Worm (Caenorhabditis elegans) whole organism, L2 larva: Measurements from ENCODE around the gene K08E7.8.
A peak's percentile ranks its signal among the peaks of the same experiment; 100 is the strongest.

Experiments used
- C34F6.9 ChIP-seq: fragments of 150-350 bp; optimal IDR thresholded peaks from 2 replicates; lab custom pipeline; 2014; ENCODE audit warnings: missing biosample characterization, missing genetic modification characterization
- R02D3.7 ChIP-seq: fragments of 150-350 bp; optimal IDR thresholded peaks from 2 replicates; lab custom pipeline; 2014; ENCODE audit warnings: missing biosample characterization, missing genetic modification characterization
- ZK546.5 ChIP-seq: sonication (generic microtip); optimal IDR thresholded peaks from 2 replicates; lab custom pipeline; 2017; ENCODE audit warnings: missing biosample characterization, missing genetic modification characterization
- alr-1 ChIP-seq: fragments of 150-350 bp; optimal IDR thresholded peaks from 2 replicates; lab custom pipeline; 2014; ENCODE audit warnings: missing biosample characterization, missing genetic modification characterization
- aly-2 ChIP-seq: fragments of 150-350 bp; optimal IDR thresholded peaks from 2 replicates; lab custom pipeline; 2014; ENCODE audit warnings: missing biosample characterization, missing genetic modification characterization
- ama-1 ChIP-seq: fragments of 150-350 bp; optimal IDR thresholded peaks from 2 replicates; lab custom pipeline; 2018; ENCODE audit warnings: inconsistent platforms
- blmp-1 ChIP-seq: sonication (generic microtip); optimal IDR thresholded peaks from 2 replicates; lab custom pipeline; 2017; ENCODE audit warnings: missing genetic modification characterization, mild to moderate bottlenecking, missing compliant biosample characterization, antibody characterized with exemption, moderate library complexity; ENCODE audit not compliant: insufficient read depth
- ceh-16 ChIP-seq: fragments of 150-350 bp; optimal IDR thresholded peaks from 2 replicates; lab custom pipeline; 2014; ENCODE audit warnings: missing biosample characterization, missing genetic modification characterization
- crh-2 ChIP-seq: sonication (generic microtip); optimal IDR thresholded peaks from 2 replicates; lab custom pipeline; 2017; ENCODE audit warnings: missing biosample characterization, missing genetic modification characterization
- dmd-4 ChIP-seq: sonication (generic microtip); optimal IDR thresholded peaks from 2 replicates; lab custom pipeline; 2017; ENCODE audit warnings: missing biosample characterization, missing genetic modification characterization
- egl-27 ChIP-seq: sonication (generic microtip); optimal IDR thresholded peaks from 3 replicates; lab custom pipeline; 2017; ENCODE audit warnings: missing biosample characterization, missing genetic modification reagents, missing genetic modification characterization
- elt-3 ChIP-seq: sonication (generic microtip); optimal IDR thresholded peaks from 2 replicates; lab custom pipeline; 2017; ENCODE audit warnings: missing biosample characterization, missing genetic modification characterization
- fos-1 ChIP-seq: fragments of 150-350 bp; optimal IDR thresholded peaks from 2 replicates; lab custom pipeline; 2014; ENCODE audit warnings: missing biosample characterization, missing genetic modification characterization
- lin-11 ChIP-seq: fragments of 150-350 bp; sonication (generic microtip); optimal IDR thresholded peaks from 2 replicates; lab custom pipeline; 2014; ENCODE audit warnings: missing biosample characterization, missing genetic modification characterization, inconsistent platforms, mixed read lengths
- lin-39 ChIP-seq: fragments of 150-350 bp; optimal IDR thresholded peaks from 2 replicates; lab custom pipeline; 2014; ENCODE audit warnings: missing biosample characterization, missing genetic modification reagents, missing genetic modification characterization
- lsy-2 ChIP-seq, 2 experiments: fragments of 150-350 bp in 1 of 2; sonication (generic microtip) in 1 of 2; optimal IDR thresholded peaks; 2 replicates each; lab custom pipeline; 2014 to 2017; ENCODE audit warnings: missing biosample characterization in 2 of 2, missing genetic modification characterization in 2 of 2
- mab-5 ChIP-seq: fragments of 150-350 bp; optimal IDR thresholded peaks from 2 replicates; lab custom pipeline; 2014; ENCODE audit warnings: missing biosample characterization, missing genetic modification characterization
- mbf-1 ChIP-seq: sonication (generic microtip); optimal IDR thresholded peaks from 2 replicates; lab custom pipeline; 2017; ENCODE audit warnings: missing biosample characterization, missing genetic modification characterization
- mdl-1 ChIP-seq, 2 experiments: fragments of 150-350 bp in 1 of 2; sonication (generic microtip) in 1 of 2; optimal IDR thresholded peaks; 2 replicates each; lab custom pipeline; 2017; ENCODE audit warnings: missing biosample characterization in 2 of 2, missing genetic modification characterization in 2 of 2
- nhr-10 ChIP-seq: sonication (generic microtip); optimal IDR thresholded peaks from 2 replicates; lab custom pipeline; 2017; ENCODE audit warnings: missing biosample characterization, missing genetic modification characterization
- nhr-12 ChIP-seq: fragments of 150-350 bp; optimal IDR thresholded peaks from 2 replicates; lab custom pipeline; 2014; ENCODE audit warnings: missing biosample characterization, missing genetic modification characterization
- nhr-129 ChIP-seq: fragments of 150-350 bp; optimal IDR thresholded peaks from 2 replicates; lab custom pipeline; 2014; ENCODE audit warnings: missing biosample characterization, missing genetic modification characterization
- nhr-21 ChIP-seq: fragments of 150-350 bp; optimal IDR thresholded peaks from 2 replicates; lab custom pipeline; 2014; ENCODE audit warnings: missing biosample characterization, missing genetic modification characterization
- nhr-23 ChIP-seq: fragments of 150-350 bp; optimal IDR thresholded peaks from 2 replicates; lab custom pipeline; 2014; ENCODE audit warnings: missing biosample characterization, missing genetic modification reagents, missing genetic modification characterization
- nhr-25 ChIP-seq: fragments of 150-350 bp; sonication (generic microtip); optimal IDR thresholded peaks from 3 replicates; lab custom pipeline; 2014; ENCODE audit warnings: missing biosample characterization, missing genetic modification characterization
- nhr-6 ChIP-seq: fragments of 150-350 bp; optimal IDR thresholded peaks from 2 replicates; lab custom pipeline; 2014; ENCODE audit warnings: missing biosample characterization, missing genetic modification characterization
- sem-4 ChIP-seq: fragments of 150-350 bp; optimal IDR thresholded peaks from 2 replicates; lab custom pipeline; 2014; ENCODE audit warnings: missing biosample characterization, missing genetic modification reagents, missing genetic modification characterization
- sma-3 ChIP-seq: sonication (generic microtip); optimal IDR thresholded peaks from 2 replicates; lab custom pipeline; 2016; ENCODE audit warnings: missing genetic modification reagents, missing genetic modification characterization, missing compliant biosample characterization
- sma-9 ChIP-seq, 2 experiments: fragments of 150-350 bp in 1 of 2; sonication (generic microtip) in 1 of 2; optimal IDR thresholded peaks; 2 replicates each; lab custom pipeline; 2014 to 2016; ENCODE audit warnings: missing genetic modification characterization in 2 of 2, mild to moderate bottlenecking in 1 of 2, missing biosample characterization in 1 of 2, missing compliant biosample characterization in 1 of 2, missing genetic modification reagents in 1 of 2, moderate library complexity in 1 of 2
- snpc-4 ChIP-seq: fragments of 150-350 bp; optimal IDR thresholded peaks from 2 replicates; lab custom pipeline; 2014; ENCODE audit warnings: missing biosample characterization, missing genetic modification characterization
- unc-39 ChIP-seq: fragments of 150-350 bp; optimal IDR thresholded peaks from 2 replicates; lab custom pipeline; 2014; ENCODE audit warnings: missing biosample characterization, missing genetic modification characterization
- unc-55 ChIP-seq: fragments of 150-350 bp; sonication (generic microtip); optimal IDR thresholded peaks from 3 replicates; lab custom pipeline; 2014; ENCODE audit warnings: missing biosample characterization, missing genetic modification reagents, missing genetic modification characterization
- unc-62 ChIP-seq: fragments of 150-350 bp; optimal IDR thresholded peaks from 2 replicates; lab custom pipeline; 2014; ENCODE audit warnings: missing biosample characterization, missing genetic modification reagents, missing genetic modification characterization
- zag-1 ChIP-seq: fragments of 150-350 bp; optimal IDR thresholded peaks from 2 replicates; lab custom pipeline; 2014; ENCODE audit warnings: missing biosample characterization, missing genetic modification characterization
- ztf-11 ChIP-seq: sonication (generic microtip); optimal IDR thresholded peaks from 2 replicates; lab custom pipeline; 2017; ENCODE audit warnings: missing biosample characterization, missing genetic modification characterization
- ztf-4 ChIP-seq: fragments of 150-350 bp; optimal IDR thresholded peaks from 2 replicates; lab custom pipeline; 2014; ENCODE audit warnings: missing biosample characterization, missing genetic modification characterization

The K08E7.8 gene

ce11 chrIV:12551944-12552343 is 33.9 kb downstream of the K08E7.8 start:
- no peak for TF ChIP-seq sma-9 (GFP tag; optimal IDR thresholded peaks at IDR 0.05; lab: Kevin White, UChicago)
- no peak for TF ChIP-seq sma-9 (tag; optimal IDR thresholded peaks at IDR 0.05; lab: Kevin White, UChicago)
- TF ChIP-seq nhr-25 (tag; lab: Kevin White, UChicago), result no peak
- no peak for TF ChIP-seq elt-3 (tag; lab: Kevin White, UChicago)
- no peak for TF ChIP-seq zag-1 (tag; lab: Kevin White, UChicago)
- TF ChIP-seq sma-3 (GFP tag; lab: Kevin White, UChicago), result no peak
- TF ChIP-seq nhr-129 (tag; lab: Kevin White, UChicago), result no peak
- TF ChIP-seq ZK546.5 (tag; lab: Kevin White, UChicago), result no peak
- no peak for TF ChIP-seq nhr-23 (tag; lab: Kevin White, UChicago)
- TF ChIP-seq aly-2, result no peak
- TF ChIP-seq nhr-6, result no peak
- no peak for TF ChIP-seq dmd-4
- TF ChIP-seq ztf-11 (tag; lab: Kevin White, UChicago), result no peak
- TF ChIP-seq lsy-2 (tag; optimal IDR thresholded peaks at IDR 0.05; lab: Kevin White, UChicago), result no peak
- no peak for TF ChIP-seq nhr-21 (tag; lab: Kevin White, UChicago)
- no peak for TF ChIP-seq snpc-4 (tag; lab: Kevin White, UChicago)
- no peak for TF ChIP-seq lin-39
- no peak for TF ChIP-seq C34F6.9
- no peak for TF ChIP-seq lin-11 (tag; lab: Kevin White, UChicago)
- no peak for TF ChIP-seq ama-1 (lab: Kevin White, UChicago)
- TF ChIP-seq alr-1, result no peak
- TF ChIP-seq, all 48 proteins: peak for 0

- TF ChIP-seq unc-62 (GFP tag; lab: Kevin White, UChicago) (no peak), nhr-10 (tag; lab: Kevin White, UChicago) (no peak), ztf-4 (tag; lab: Kevin White, UChicago) (no peak), R02D3.7 (tag; lab: Kevin White, UChicago) (no peak), egl-27 (tag; lab: Kevin White, UChicago) (no peak), nhr-129 (tag; lab: Kevin White, UChicago) (no peak), zag-1 (tag; lab: Kevin White, UChicago) (no peak), fos-1 (tag; lab: Kevin White, UChicago) (no peak), mdl-1 (tag; optimal IDR thresholded peaks at IDR 0.05; lab: Kevin White, UChicago) (no peak), lin-11 (tag; lab: Kevin White, UChicago) (no peak), mbf-1 (tag; lab: Kevin White, UChicago) (no peak), alr-1 (no peak)
Observed at ce11 chrIV:12549014-12549413, 36.9 kb downstream of the K08E7.8 start.

ce11 chrIV:12547824-12548223 is 38.0 kb downstream of the K08E7.8 start, which contains the start of gene ipmk-1:
TSS of gene ipmk-1 (plus strand) at chrIV:12548124.
- TF ChIP-seq unc-62 (GFP tag; lab: Kevin White, UChicago), result no peak
- TF ChIP-seq ceh-16 (tag; lab: Kevin White, UChicago), result no peak
- TF ChIP-seq mdl-1 (tag; optimal IDR thresholded peaks at IDR 0.05; lab: Kevin White, UChicago), result no peak
- no peak for TF ChIP-seq mab-5 (tag; lab: Kevin White, UChicago)
- no peak for TF ChIP-seq lsy-2 (tag; optimal IDR thresholded peaks at IDR 0.05; lab: Kevin White, UChicago)
- TF ChIP-seq aly-2, result no peak
- TF ChIP-seq blmp-1, result no peak
- no peak for TF ChIP-seq nhr-10 (tag; lab: Kevin White, UChicago)
- no peak for TF ChIP-seq sem-4 (tag; lab: Kevin White, UChicago)
- no peak for TF ChIP-seq crh-2 (tag; lab: Kevin White, UChicago)

- no peak for TF ChIP-seq ztf-11 (tag; lab: Kevin White, UChicago)
- TF ChIP-seq, all 48 proteins: peak for 0
Observed at ce11 chrIV:12545902-12546301, 40.0 kb downstream of the K08E7.8 start.

- TF ChIP-seq crh-2 (tag; lab: Kevin White, UChicago) (peak; percentile 24), aly-2 (no peak), alr-1 (no peak), mab-5 (tag; lab: Kevin White, UChicago) (no peak), ceh-16 (tag; lab: Kevin White, UChicago) (no peak), nhr-10 (tag; lab: Kevin White, UChicago) (no peak), blmp-1 (no peak), lin-39 (no peak), nhr-12 (tag; lab: Kevin White, UChicago) (no peak), ama-1 (lab: Kevin White, UChicago) (no peak), egl-27 (tag; lab: Kevin White, UChicago) (no peak), ZK546.5 (tag; lab: Kevin White, UChicago) (no peak), unc-39 (tag; lab: Kevin White, UChicago) (no peak), R02D3.7 (tag; lab: Kevin White, UChicago) (no peak), unc-55 (GFP tag; lab: Kevin White, UChicago) (peak; percentile 50), fos-1 (tag; lab: Kevin White, UChicago) (no peak)
Observed at ce11 chrIV:12545393-12545792, 40.5 kb downstream of the K08E7.8 start.
